Worm (Caenorhabditis elegans): ENCODE results near the gene fipr-7.

ce11 chrV:10228360-10228759 is 1.3 kb upstream of the fipr-7 start, which contains the start of gene fipr-4:
- TF ChIP-seq unc-62 (GFP tag; optimal IDR thresholded peaks at IDR 0.05) (no peak), B0336.3 (GFP tag; IDR thresholded peaks at IDR 0.05) (no peak), nfya-1 (tag; optimal IDR thresholded peaks at IDR 0.05; ENCODE audit: borderline replicate concordance, insufficient read depth) (no peak), let-526 (GFP tag; IDR thresholded peaks at IDR 0.05) (no peak), Y53F4B.3 (GFP tag; IDR thresholded peaks at IDR 0.05) (no peak), lin-35 (GFP tag; optimal IDR thresholded peaks at IDR 0.05) (no peak), ceh-40 (GFP tag; IDR thresholded peaks at IDR 0.05) (no peak), fkh-3 (tag; optimal IDR thresholded peaks at IDR 0.05) (no peak)

All from whole organism, young adult.